Worm (Caenorhabditis elegans): ENCODE data around the gene W04B5.3.

Gene W04B5.3

DNA sequence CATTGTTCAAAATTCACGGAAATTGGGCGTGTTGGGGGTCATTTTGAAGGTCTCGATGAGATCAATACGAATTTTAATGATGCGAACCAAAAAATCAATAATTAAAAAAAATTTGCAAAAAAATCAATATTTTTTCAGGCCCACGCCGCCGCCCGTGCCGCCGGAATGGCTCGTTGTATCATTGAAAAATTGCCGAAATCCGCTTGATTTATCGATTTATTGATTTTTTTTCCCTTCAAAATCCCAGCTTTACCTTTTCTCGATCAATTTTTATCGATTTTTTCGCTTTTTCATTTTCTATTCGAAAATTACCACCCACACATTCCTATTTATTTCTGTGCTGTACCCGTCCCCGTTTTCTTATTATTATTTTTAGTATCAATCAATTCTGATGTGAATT, 34.0 kb upstream of the W04B5.3 start:
- TF ChIP-seq lin-11 (tag; optimal IDR thresholded peaks at IDR 0.05) (no peak), alr-1 (tag; optimal IDR thresholded peaks at IDR 0.05) (no peak), mab-5 (tag; optimal IDR thresholded peaks at IDR 0.05) (no peak), ama-1 (optimal IDR thresholded peaks at IDR 0.05) (no peak), elt-3 (tag; optimal IDR thresholded peaks at IDR 0.05) (no peak), F13H6.1 (tag; optimal IDR thresholded peaks at IDR 0.05) (no peak), gmeb-1 (tag; optimal IDR thresholded peaks at IDR 0.05) (no peak), nhr-129 (tag; optimal IDR thresholded peaks at IDR 0.05) (no peak), C34F6.9 (tag; optimal IDR thresholded peaks at IDR 0.05) (no peak), ZK546.5 (tag; optimal IDR thresholded peaks at IDR 0.05) (no peak), ztf-1 (GFP tag; conservative IDR thresholded peaks at IDR 0.05) (no peak)

DNA sequence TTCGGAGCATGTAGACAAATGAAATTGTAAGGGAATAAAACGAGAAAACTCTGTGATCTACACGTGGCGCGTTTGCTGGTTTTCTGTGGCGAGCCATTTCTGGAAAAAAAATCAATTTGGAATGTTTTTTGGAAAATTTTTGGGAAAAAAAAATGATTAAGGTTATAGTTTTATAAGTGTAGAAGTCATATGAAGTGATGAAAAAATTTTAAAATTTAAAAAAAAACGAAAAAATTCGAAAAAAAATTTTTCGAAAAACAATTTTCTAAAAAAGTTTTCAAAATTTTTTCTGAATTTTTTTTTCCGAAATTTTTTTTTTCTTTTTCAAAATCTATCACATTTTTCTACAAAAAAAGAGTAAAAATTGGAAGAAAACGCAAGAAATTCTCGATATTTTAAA, 31.8 kb upstream of the W04B5.3 start, which contains the start of gene H14E04.3:
TSS of gene H14E04.3 (minus strand) at position 101 of the 400 bp plus-strand sequence.
- TF ChIP-seq unc-39 (tag; optimal IDR thresholded peaks at IDR 0.05) (no peak), lin-13 (GFP tag; optimal IDR thresholded peaks at IDR 0.05) (no peak), gmeb-1 (tag; optimal IDR thresholded peaks at IDR 0.05) (no peak), mdl-1 (tag; optimal IDR thresholded peaks at IDR 0.05) (no peak)

DNA sequence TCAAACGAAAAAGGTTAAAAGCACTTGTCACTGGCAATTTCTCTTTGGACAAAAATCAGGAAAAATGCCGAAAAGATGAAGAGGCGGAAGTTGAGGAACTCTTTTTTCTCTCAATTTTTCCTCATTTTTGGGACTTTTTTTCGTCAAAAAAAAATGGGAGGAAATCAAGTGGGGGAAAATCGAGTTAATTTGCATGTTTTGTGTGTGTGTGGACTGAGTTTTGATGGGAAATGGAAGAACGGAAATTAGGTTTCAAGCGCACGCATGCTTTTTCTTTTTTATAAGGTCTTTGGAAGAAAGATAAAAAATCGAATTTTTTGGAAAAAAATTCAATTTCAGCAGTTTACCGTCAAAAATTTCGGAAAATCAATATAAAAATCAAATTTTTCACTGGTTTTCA, 26.6 kb upstream of the W04B5.3 start:
- no peak for TF ChIP-seq aly-2 (tag; optimal IDR thresholded peaks at IDR 0.05)
- no peak for TF ChIP-seq sma-3 (GFP tag; optimal IDR thresholded peaks at IDR 0.05)
- peak; percentile 5 for TF ChIP-seq egl-27 (tag; optimal IDR thresholded peaks at IDR 0.05)
- TF ChIP-seq nhr-21 (tag; optimal IDR thresholded peaks at IDR 0.05) = no peak
- no peak for TF ChIP-seq sma-9 (GFP tag; optimal IDR thresholded peaks at IDR 0.05)
- TF ChIP-seq sma-9 (tag; optimal IDR thresholded peaks at IDR 0.05) = no peak

DNA sequence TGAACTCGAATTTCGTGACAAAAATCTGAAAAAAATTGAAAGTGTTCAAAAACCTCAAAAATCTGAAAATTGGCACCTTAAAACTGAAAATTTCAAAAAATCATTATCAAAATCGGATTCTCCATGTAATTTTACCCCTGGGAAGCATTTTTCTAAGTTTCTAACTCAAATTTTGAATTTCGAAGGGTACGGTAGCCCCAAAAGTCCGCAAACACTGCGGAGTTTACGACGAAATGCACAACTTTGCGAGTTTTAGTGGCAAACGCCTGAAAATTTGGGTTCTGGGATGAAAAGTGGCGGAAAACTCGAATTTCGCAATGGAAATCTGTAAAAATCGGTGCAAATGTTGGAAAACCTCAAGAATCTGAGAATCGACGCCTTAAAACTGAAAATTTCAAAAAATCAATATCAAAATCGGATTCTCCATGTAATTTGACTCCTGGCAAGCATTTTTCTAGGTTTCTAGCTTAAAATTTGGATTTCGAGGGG, 24.6 kb upstream of the W04B5.3 start:
- peak in 1 of 2 experiments; percentile 61 for TF ChIP-seq lsy-2 (tag; optimal IDR thresholded peaks at IDR 0.05)
- TF ChIP-seq ztf-4 (tag; optimal IDR thresholded peaks at IDR 0.05) = no peak
- peak; percentile 6 for TF ChIP-seq lin-13 (GFP tag; optimal IDR thresholded peaks at IDR 0.05)

DNA sequence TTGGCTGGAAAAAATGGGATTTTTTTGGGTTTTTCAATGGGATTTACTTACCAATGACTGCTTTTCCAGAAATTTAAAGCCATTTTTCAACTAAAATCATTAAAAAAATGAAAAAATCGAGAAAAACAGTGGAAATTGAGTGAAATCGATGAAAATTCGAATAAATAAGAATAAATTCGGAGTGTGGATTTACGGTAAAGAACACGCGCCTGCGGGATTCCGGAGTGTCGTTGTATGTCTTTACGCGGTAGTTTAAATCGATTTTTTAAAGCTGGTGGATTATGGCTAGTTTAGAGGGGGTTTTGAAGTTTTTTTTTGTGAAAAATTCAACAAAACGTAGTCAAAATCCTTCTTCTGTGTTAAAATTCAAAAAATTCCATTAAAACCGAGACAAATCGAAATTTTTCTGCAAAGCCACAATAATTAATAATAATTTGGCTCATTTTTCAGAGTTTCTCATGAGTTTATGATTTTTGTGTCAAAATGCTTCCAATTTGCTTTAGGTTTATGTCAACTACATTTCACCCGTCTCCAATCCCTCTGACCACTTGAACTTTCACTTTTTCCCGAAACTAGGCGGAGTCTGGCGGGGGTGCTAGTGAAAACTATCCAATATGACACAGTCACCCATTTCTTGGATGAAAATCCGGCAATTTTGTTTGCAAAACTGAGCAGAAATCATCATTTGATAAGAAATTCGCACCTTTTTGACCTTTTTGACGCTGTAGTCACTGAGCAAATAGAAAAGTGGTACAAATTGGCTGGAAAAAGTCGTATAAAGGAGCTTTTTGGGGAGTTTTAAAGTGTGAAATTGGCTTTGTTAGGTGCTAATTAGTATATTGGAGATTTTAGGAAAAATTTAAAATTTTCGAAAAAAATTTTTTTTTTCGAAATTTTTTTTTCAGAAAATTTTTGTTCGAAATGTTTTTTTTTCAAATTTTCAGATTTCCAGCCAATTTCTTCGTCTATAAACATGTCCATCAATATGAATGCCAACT, 16.9 kb upstream of the W04B5.3 start, which contains the start of the genes cic-1 and strm-1:
TSS of gene cic-1 (minus strand) at position 96 of the 998 bp plus-strand sequence.
TSS of gene strm-1 (plus strand) at position 945 of the 998 bp plus-strand sequence.
- TF ChIP-seq blmp-1 (tag; optimal IDR thresholded peaks at IDR 0.05; ENCODE audit: insufficient read depth) (peak; percentile 57), egl-27 (tag; optimal IDR thresholded peaks at IDR 0.05) (no peak), crh-2 (tag; optimal IDR thresholded peaks at IDR 0.05) (peak; percentile 59), elt-1 (tag; optimal IDR thresholded peaks at IDR 0.05) (no peak), R02D3.7 (tag; optimal IDR thresholded peaks at IDR 0.05) (peak; percentile 98), lin-39 (tag; optimal IDR thresholded peaks at IDR 0.05) (no peak), alr-1 (tag; optimal IDR thresholded peaks at IDR 0.05) (no peak), ztf-4 (tag; optimal IDR thresholded peaks at IDR 0.05) (no peak), dmd-4 (tag; optimal IDR thresholded peaks at IDR 0.05) (no peak), mab-5 (tag; optimal IDR thresholded peaks at IDR 0.05) (peak; percentile 10), nhr-77 (tag; optimal IDR thresholded peaks at IDR 0.05) (no peak), Y55F3AM.14 (GFP tag; optimal IDR thresholded peaks at IDR 0.05) (no peak), mbf-1 (tag; optimal IDR thresholded peaks at IDR 0.05) (no peak), ztf-1 (GFP tag; conservative IDR thresholded peaks at IDR 0.05) (no peak), ZK546.5 (tag; optimal IDR thresholded peaks at IDR 0.05) (no peak), C34F6.9 (tag; optimal IDR thresholded peaks at IDR 0.05) (peak; percentile 63), aly-2 (tag; optimal IDR thresholded peaks at IDR 0.05) (no peak), nhr-237 (tag; optimal IDR thresholded peaks at IDR 0.05) (no peak), elt-3 (tag; optimal IDR thresholded peaks at IDR 0.05) (no peak), mdl-1 (tag; optimal IDR thresholded peaks at IDR 0.05) (no peak), nhr-10 (tag; optimal IDR thresholded peaks at IDR 0.05) (no peak), ceh-16 (tag; optimal IDR thresholded peaks at IDR 0.05) (peak; percentile 7), unc-55 (GFP tag; optimal IDR thresholded peaks at IDR 0.05) (peak; percentile 82), nhr-21 (tag; optimal IDR thresholded peaks at IDR 0.05) (no peak), unc-39 (tag; optimal IDR thresholded peaks at IDR 0.05) (no peak), sma-3 (GFP tag; optimal IDR thresholded peaks at IDR 0.05) (peak; percentile 41), nhr-23 (tag; optimal IDR thresholded peaks at IDR 0.05) (no peak), ztf-11 (tag; optimal IDR thresholded peaks at IDR 0.05) (no peak), nhr-11 (tag; optimal IDR thresholded peaks at IDR 0.05) (no peak), lin-11 (tag; optimal IDR thresholded peaks at IDR 0.05) (no peak), ceh-82 (tag; optimal IDR thresholded peaks at IDR 0.05) (no peak), sem-4 (tag; optimal IDR thresholded peaks at IDR 0.05) (peak; percentile 19), zag-1 (tag; optimal IDR thresholded peaks at IDR 0.05) (no peak), ama-1 (optimal IDR thresholded peaks at IDR 0.05) (no peak), lsy-2 (tag; optimal IDR thresholded peaks at IDR 0.05) (peak; percentile 48 to 86), nhr-129 (tag; optimal IDR thresholded peaks at IDR 0.05) (peak; percentile 14)

Data from whole organism, L2 larva.